Worm (Caenorhabditis elegans): Measurements from ENCODE around the gene Y57G11C.1147.
"Not testable (repeated sequence)": the region's sequence is repeated elsewhere in the genome, so short reads cannot be mapped to it uniquely, and the experiment has no call there.

Gene Y57G11C.1147

DNA sequence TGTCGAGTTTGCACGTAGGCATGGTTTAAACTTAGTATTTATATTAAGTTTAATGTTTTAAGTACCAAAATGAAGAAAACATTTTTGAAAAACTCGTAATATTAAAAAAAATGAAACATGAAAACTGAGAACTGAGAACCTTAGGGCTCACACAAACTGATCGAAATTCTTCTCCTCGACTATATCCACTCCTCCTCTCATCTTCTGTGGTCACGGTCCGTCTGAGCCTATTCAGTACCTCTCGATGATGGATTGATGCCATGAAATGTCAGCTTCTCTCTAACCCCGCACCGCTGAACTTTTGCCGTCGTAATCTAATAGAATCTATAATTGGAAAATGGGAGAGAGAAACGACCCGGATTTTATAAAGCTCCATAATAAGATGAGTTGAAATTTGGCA, 12.8 kb downstream of the Y57G11C.1147 start, which contains the start of gene nlp-56:
TSS of gene nlp-56 (minus strand) at position 257 of the 400 bp plus-strand sequence.
- TF ChIP-seq blmp-1 (tag; optimal IDR thresholded peaks at IDR 0.05; ENCODE audit: insufficient read depth), result no peak
- TF ChIP-seq Y55F3AM.14 (GFP tag; optimal IDR thresholded peaks at IDR 0.05), result no peak
- TF ChIP-seq ceh-82 (tag; optimal IDR thresholded peaks at IDR 0.05), result no peak
- TF ChIP-seq nhr-11 (tag; optimal IDR thresholded peaks at IDR 0.05), result no peak
- TF ChIP-seq fos-1 (tag; optimal IDR thresholded peaks at IDR 0.05), result no peak
- TF ChIP-seq unc-39 (tag; optimal IDR thresholded peaks at IDR 0.05), result no peak
- TF ChIP-seq lin-39 (tag; optimal IDR thresholded peaks at IDR 0.05), result no peak
- TF ChIP-seq nhr-237 (tag; optimal IDR thresholded peaks at IDR 0.05), result no peak
- no peak for TF ChIP-seq nhr-77 (tag; optimal IDR thresholded peaks at IDR 0.05)
- no peak for TF ChIP-seq egl-27 (tag; optimal IDR thresholded peaks at IDR 0.05)
- TF ChIP-seq gmeb-1 (tag; optimal IDR thresholded peaks at IDR 0.05), result no peak
- no peak for TF ChIP-seq skn-1 (tag; optimal IDR thresholded peaks at IDR 0.05)
- no peak for TF ChIP-seq sma-9 (GFP tag; optimal IDR thresholded peaks at IDR 0.05)
- no peak for TF ChIP-seq sma-9 (tag; optimal IDR thresholded peaks at IDR 0.05)
- no peak for TF ChIP-seq sem-4 (tag; optimal IDR thresholded peaks at IDR 0.05)
- no peak for TF ChIP-seq nhr-10 (tag; optimal IDR thresholded peaks at IDR 0.05)

DNA sequence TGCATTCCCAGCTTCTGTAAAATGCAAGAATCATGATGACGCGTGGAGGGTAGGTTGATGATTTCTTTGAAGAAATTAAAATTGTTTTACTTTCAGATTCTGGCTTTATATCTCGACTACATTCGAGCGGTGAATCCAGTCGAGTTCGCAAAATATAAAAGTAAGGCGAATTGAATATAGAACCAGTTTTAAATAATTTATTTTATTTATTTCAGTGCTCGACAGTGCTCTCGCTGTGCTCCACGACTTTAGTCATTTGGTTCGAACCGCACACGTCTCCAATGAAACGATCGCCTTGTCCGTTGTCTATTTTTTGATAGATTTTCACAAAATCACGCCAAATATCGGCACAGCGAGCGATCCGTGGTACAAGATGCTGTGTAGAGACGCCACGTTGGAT, 15.1 kb downstream of the Y57G11C.1147 start, which contains the start of gene Y57G11C.1130:
TSS of gene Y57G11C.1130 (plus strand) at position 301 of the 400 bp plus-strand sequence.
- no peak for TF ChIP-seq crh-2 (tag; optimal IDR thresholded peaks at IDR 0.05)
- TF ChIP-seq ztf-11 (tag; optimal IDR thresholded peaks at IDR 0.05), result no peak
- TF ChIP-seq unc-62 (GFP tag; optimal IDR thresholded peaks at IDR 0.05), result no peak
- TF ChIP-seq sma-3 (GFP tag; optimal IDR thresholded peaks at IDR 0.05), result no peak
- TF ChIP-seq nhr-129 (tag; optimal IDR thresholded peaks at IDR 0.05), result no peak
- no peak for TF ChIP-seq ztf-4 (tag; optimal IDR thresholded peaks at IDR 0.05)
- no peak for TF ChIP-seq nhr-10 (tag; optimal IDR thresholded peaks at IDR 0.05)
- no peak for TF ChIP-seq nhr-11 (tag; optimal IDR thresholded peaks at IDR 0.05)
- no peak for TF ChIP-seq mab-5 (tag; optimal IDR thresholded peaks at IDR 0.05)
- no peak for TF ChIP-seq mbf-1 (tag; optimal IDR thresholded peaks at IDR 0.05)
- no peak for TF ChIP-seq nhr-21 (tag; optimal IDR thresholded peaks at IDR 0.05)
- no peak for TF ChIP-seq alr-1 (tag; optimal IDR thresholded peaks at IDR 0.05)
- TF ChIP-seq lsy-2 (tag; optimal IDR thresholded peaks at IDR 0.05), result no peak
- no peak for TF ChIP-seq blmp-1 (tag; optimal IDR thresholded peaks at IDR 0.05; ENCODE audit: insufficient read depth)
- no peak for TF ChIP-seq nhr-77 (tag; optimal IDR thresholded peaks at IDR 0.05)
- no peak for TF ChIP-seq lin-13 (GFP tag; optimal IDR thresholded peaks at IDR 0.05)
- no peak for TF ChIP-seq nhr-25 (tag; optimal IDR thresholded peaks at IDR 0.05)
- no peak for TF ChIP-seq unc-39 (tag; optimal IDR thresholded peaks at IDR 0.05)
- TF ChIP-seq nhr-237 (tag; optimal IDR thresholded peaks at IDR 0.05), result no peak
- no peak for TF ChIP-seq peb-1 (tag; optimal IDR thresholded peaks at IDR 0.05)

ce11 chrIV:14781537-14781936, 15.8 kb downstream of the Y57G11C.1147 start, which contains the start of gene Y57G11C.8:
Gene Y57G11C.8, plus strand, starts transcription at chrIV:14781837.
- TF ChIP-seq nhr-6 (tag; optimal IDR thresholded peaks at IDR 0.05), result no peak
- no peak for TF ChIP-seq alr-1 (tag; optimal IDR thresholded peaks at IDR 0.05)
- no peak for TF ChIP-seq F13H6.1 (tag; optimal IDR thresholded peaks at IDR 0.05)
- TF ChIP-seq nhr-12 (tag; optimal IDR thresholded peaks at IDR 0.05), result no peak
- no peak for TF ChIP-seq ztf-1 (GFP tag; conservative IDR thresholded peaks at IDR 0.05)
- no peak for TF ChIP-seq nhr-129 (tag; optimal IDR thresholded peaks at IDR 0.05)
- no peak for TF ChIP-seq ceh-82 (tag; optimal IDR thresholded peaks at IDR 0.05)
- no peak for TF ChIP-seq snpc-4 (tag; optimal IDR thresholded peaks at IDR 0.05)
- TF ChIP-seq unc-55 (GFP tag; optimal IDR thresholded peaks at IDR 0.05), result no peak

- TF ChIP-seq ztf-1 (GFP tag; conservative IDR thresholded peaks at IDR 0.05); F13H6.1 (tag; optimal IDR thresholded peaks at IDR 0.05); crh-2 (tag; optimal IDR thresholded peaks at IDR 0.05): not testable (repeated sequence)
Measured at ce11 chrIV:14774454-14774853, 22.9 kb downstream of the Y57G11C.1147 start, which contains the start of gene Y57G11C.51. Gene Y57G11C.51, minus strand, starts transcription at chrIV:14774554.

Measured in whole organism, L2 larva.